Worm (Caenorhabditis elegans) whole organism, late embryonic: ENCODE results near the gene snf-7.

Experiments used
- C38D4.7 ChIP-seq: fragments of 200-800 bp; sonication (Bioruptor generic); optimal IDR thresholded peaks from 2 replicates; lab custom pipeline; 2018; ENCODE audit warnings: mild to moderate bottlenecking, missing genetic modification characterization, moderate library complexity, missing compliant biosample characterization
- K02D7.2 ChIP-seq: sonication (generic microtip); optimal IDR thresholded peaks from 2 replicates; lab custom pipeline; 2017; ENCODE audit warnings: mild to moderate bottlenecking, missing genetic modification characterization, missing compliant biosample characterization
- K09A11.1 ChIP-seq: sonication (generic microtip); optimal IDR thresholded peaks from 2 replicates; lab custom pipeline; 2017; ENCODE audit warnings: antibody characterized with exemption, mild to moderate bottlenecking, missing genetic modification characterization, missing compliant biosample characterization; ENCODE audit not compliant: insufficient read depth
- ama-1 ChIP-seq: fragments of 150-350 bp; optimal IDR thresholded peaks from 2 replicates; lab custom pipeline; 2014
- ceh-14 ChIP-seq: sonication (generic microtip); optimal IDR thresholded peaks from 2 replicates; lab custom pipeline; 2016; ENCODE audit warnings: missing genotype, missing genetic modification characterization, missing compliant biosample characterization
- ceh-18 ChIP-seq: sonication (generic microtip); optimal IDR thresholded peaks from 2 replicates; lab custom pipeline; 2016; ENCODE audit warnings: missing genetic modification characterization, missing compliant biosample characterization
- ceh-30 ChIP-seq: fragments of 150-350 bp; optimal IDR thresholded peaks from 2 replicates; lab custom pipeline; 2014; ENCODE audit warnings: missing biosample characterization, missing genetic modification characterization
- ceh-34 ChIP-seq: sonication (generic microtip); optimal IDR thresholded peaks from 2 replicates; lab custom pipeline; 2016; ENCODE audit warnings: mild to moderate bottlenecking, missing genetic modification characterization, missing compliant biosample characterization
- ceh-9 ChIP-seq: sonication (generic microtip); optimal IDR thresholded peaks from 2 replicates; lab custom pipeline; 2016; ENCODE audit warnings: mild to moderate bottlenecking, missing genetic modification characterization, inconsistent platforms, missing compliant biosample characterization
- che-1 ChIP-seq: sonication (generic microtip); optimal IDR thresholded peaks from 2 replicates; lab custom pipeline; 2016; ENCODE audit warnings: mild to moderate bottlenecking, missing genetic modification characterization, missing compliant biosample characterization
- dmd-4 ChIP-seq: sonication (generic microtip); optimal IDR thresholded peaks from 2 replicates; lab custom pipeline; 2016; ENCODE audit warnings: borderline replicate concordance, missing genetic modification characterization, missing compliant biosample characterization
- elt-2 ChIP-seq: sonication (generic microtip); optimal IDR thresholded peaks from 2 replicates; lab custom pipeline; 2016; ENCODE audit warnings: missing genetic modification reagents, missing genetic modification characterization, missing compliant biosample characterization
- elt-4 ChIP-seq: sonication (generic microtip); optimal IDR thresholded peaks from 2 replicates; lab custom pipeline; 2016; ENCODE audit warnings: missing genetic modification characterization, missing compliant biosample characterization
- ets-4 ChIP-seq: sonication (generic microtip); optimal IDR thresholded peaks from 2 replicates; lab custom pipeline; 2016; ENCODE audit warnings: missing genetic modification characterization, missing compliant biosample characterization
- gmeb-2 ChIP-seq: sonication (generic microtip); optimal IDR thresholded peaks from 2 replicates; lab custom pipeline; 2016; ENCODE audit warnings: missing genetic modification characterization, inconsistent platforms, missing compliant biosample characterization
- hlh-15 ChIP-seq: sonication (generic microtip); optimal IDR thresholded peaks from 2 replicates; lab custom pipeline; 2016; ENCODE audit warnings: missing genetic modification characterization, missing compliant biosample characterization
- hlh-6 ChIP-seq: sonication (generic microtip); optimal IDR thresholded peaks from 2 replicates; lab custom pipeline; 2016; ENCODE audit warnings: missing genotype, missing genetic modification characterization, missing compliant biosample characterization
- hlh-8 ChIP-seq: sonication (generic microtip); optimal IDR thresholded peaks from 2 replicates; lab custom pipeline; 2016; ENCODE audit warnings: missing genotype, missing genetic modification characterization, missing compliant biosample characterization
- lim-6 ChIP-seq: sonication (generic microtip); optimal IDR thresholded peaks from 2 replicates; lab custom pipeline; 2016; ENCODE audit warnings: missing genetic modification characterization, missing compliant biosample characterization
- lin-11 ChIP-seq: fragments of 200-800 bp; sonication (Bioruptor generic); optimal IDR thresholded peaks from 2 replicates; lab custom pipeline; 2018; ENCODE audit warnings: mild to moderate bottlenecking, missing genetic modification characterization, missing compliant biosample characterization
- madf-2 ChIP-seq: sonication (generic microtip); optimal IDR thresholded peaks from 2 replicates; lab custom pipeline; 2017; ENCODE audit warnings: missing genetic modification characterization, missing compliant biosample characterization
- mec-3 ChIP-seq: sonication (generic microtip); optimal IDR thresholded peaks from 2 replicates; lab custom pipeline; 2016; ENCODE audit warnings: borderline replicate concordance, missing genetic modification characterization, missing compliant biosample characterization
- nfya-1 ChIP-seq: sonication (generic microtip); optimal IDR thresholded peaks from 2 replicates; lab custom pipeline; 2017; ENCODE audit warnings: missing genetic modification characterization, mild to moderate bottlenecking, missing compliant biosample characterization, antibody characterized with exemption, moderate library complexity
- nhr-11 ChIP-seq: fragments of 150-350 bp; optimal IDR thresholded peaks from 2 replicates; lab custom pipeline; 2014; ENCODE audit warnings: missing biosample characterization, missing genetic modification characterization
- npax-4 ChIP-seq: sonication (generic microtip); optimal IDR thresholded peaks from 2 replicates; lab custom pipeline; 2016; ENCODE audit warnings: missing genetic modification characterization, missing compliant biosample characterization
- pat-9 ChIP-seq: fragments of 200-800 bp; sonication (Bioruptor generic); optimal IDR thresholded peaks from 2 replicates; lab custom pipeline; 2018; ENCODE audit warnings: mild to moderate bottlenecking, missing genetic modification characterization, moderate library complexity, missing compliant biosample characterization
- pha-2 ChIP-seq: sonication (generic microtip); optimal IDR thresholded peaks from 2 replicates; lab custom pipeline; 2017; ENCODE audit warnings: mild to moderate bottlenecking, missing genetic modification characterization, missing compliant biosample characterization
- ref-2 ChIP-seq: sonication (generic microtip); optimal IDR thresholded peaks from 2 replicates; lab custom pipeline; 2016; ENCODE audit warnings: missing genetic modification characterization, missing compliant biosample characterization
- rnt-1 ChIP-seq: sonication (generic microtip); optimal IDR thresholded peaks from 2 replicates; lab custom pipeline; 2016; ENCODE audit warnings: missing genetic modification characterization, missing compliant biosample characterization
- syd-9 ChIP-seq: sonication (generic microtip); optimal IDR thresholded peaks from 2 replicates; lab custom pipeline; 2016; ENCODE audit warnings: mild to moderate bottlenecking, missing genetic modification characterization, moderate library complexity, missing compliant biosample characterization
- tbx-7 ChIP-seq: sonication (generic microtip); optimal IDR thresholded peaks from 2 replicates; lab custom pipeline; 2016; ENCODE audit warnings: missing genotype, missing genetic modification characterization, missing compliant biosample characterization
- ttx-3 ChIP-seq: sonication (generic microtip); optimal IDR thresholded peaks from 2 replicates; lab custom pipeline; 2016; ENCODE audit warnings: missing genetic modification reagents, missing genetic modification characterization, missing compliant biosample characterization
- unc-3 ChIP-seq, 2 experiments: fragments of 200-800 bp in 1 of 2; sonication (Bioruptor generic) in 1 of 2; sonication (generic microtip) in 1 of 2; conservative IDR thresholded peaks in 1 of 2; optimal IDR thresholded peaks in 1 of 2; 2 replicates each; pipeline versions ENCODE4 v1.3.6 to Lab custom; 2016 to 2022; ENCODE audit warnings: missing compliant biosample characterization in 2 of 2, missing genetic modification characterization in 2 of 2, missing genetic modification reagents in 1 of 2
- unc-55 ChIP-seq: sonication (generic microtip); optimal IDR thresholded peaks from 2 replicates; lab custom pipeline; 2017; ENCODE audit warnings: missing biosample characterization, missing genetic modification reagents, missing genetic modification characterization
- zip-5 ChIP-seq: sonication (generic microtip); optimal IDR thresholded peaks from 2 replicates; lab custom pipeline; 2016; ENCODE audit warnings: missing genetic modification characterization, missing compliant biosample characterization
- ztf-16 ChIP-seq: sonication (generic microtip); optimal IDR thresholded peaks from 2 replicates; lab custom pipeline; 2017; ENCODE audit warnings: missing genetic modification characterization, missing compliant biosample characterization

The snf-7 gene

DNA sequence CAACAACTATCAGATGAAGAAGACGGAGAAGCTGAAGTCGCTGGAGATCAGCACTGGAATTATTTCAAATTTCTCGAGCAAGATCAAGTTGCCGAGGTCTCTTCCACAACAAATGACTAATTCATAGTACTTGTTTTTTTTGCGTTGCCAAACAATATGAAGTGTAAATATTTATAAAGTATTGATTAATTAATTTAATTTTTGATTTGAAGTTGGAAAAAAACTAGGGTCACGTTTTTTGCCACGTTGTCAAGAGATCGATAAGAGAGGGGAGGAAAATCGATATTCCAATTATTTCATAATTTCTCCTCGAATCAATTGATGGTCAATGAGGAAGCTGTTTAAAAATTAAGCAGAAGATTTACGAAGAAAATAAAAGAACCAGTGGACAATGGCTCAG lies at the start of gene snf-7:
Gene snf-7 (plus strand): TSS at position 301 of the 400 bp plus-strand sequence.
- TF ChIP-seq nfya-1 (no peak), npax-4 (tag; lab: Kevin White, UChicago) (no peak), dmd-4 (tag; lab: Kevin White, UChicago) (no peak), ceh-14 (no peak), che-1 (tag; lab: Kevin White, UChicago) (no peak), ttx-3 (tag; lab: Kevin White, UChicago) (no peak)

DNA sequence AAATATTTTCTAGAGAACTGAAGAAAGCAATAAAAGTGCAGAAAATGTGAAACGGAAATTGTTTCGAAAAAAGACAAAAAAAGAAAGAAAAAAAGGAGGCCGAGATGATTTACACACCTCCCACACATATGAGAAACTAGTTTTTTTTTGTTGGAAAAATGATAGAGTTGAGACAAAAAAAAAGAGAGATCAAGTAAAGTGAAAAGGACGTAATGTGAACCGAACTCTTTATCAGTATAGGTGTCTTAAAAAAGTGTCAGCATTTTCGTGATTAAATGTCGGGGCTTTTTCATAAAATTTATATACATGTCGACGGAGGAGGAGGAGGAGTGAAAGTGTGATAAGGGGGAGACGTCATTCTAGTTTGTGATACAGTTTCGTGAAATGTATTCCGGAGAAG lies 46.0 kb upstream of the snf-7 start:
- TF ChIP-seq elt-2 (tag; lab: Kevin White, UChicago) (peak; percentile 10), K09A11.1 (tag; lab: Kevin White, UChicago) (no peak)
- TF ChIP-seq, all 69 proteins: peak for 1

DNA sequence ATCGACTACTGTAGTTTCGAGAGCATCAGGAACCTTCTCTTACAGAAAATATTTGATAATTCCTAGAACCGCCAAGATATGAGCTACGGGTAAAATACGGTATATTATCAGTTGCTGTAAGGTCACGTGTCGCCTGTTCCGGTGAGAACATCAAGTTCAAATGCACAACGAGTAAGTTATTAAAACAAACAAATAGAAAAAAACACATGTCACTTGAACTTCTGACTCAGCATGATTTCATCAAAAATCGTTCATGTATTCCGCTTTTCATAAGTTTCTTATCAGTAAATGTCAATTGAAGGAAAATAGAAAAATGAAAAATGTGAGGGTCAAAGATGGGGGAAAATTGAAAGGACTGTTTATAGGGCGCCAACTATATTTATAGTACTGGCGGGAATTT lies 44.6 kb upstream of the snf-7 start:
- TF ChIP-seq pat-9 (tag; lab: Kevin White, UChicago) (no peak), syd-9 (no peak)
- TF ChIP-seq, all 69 proteins: peak for 0

DNA sequence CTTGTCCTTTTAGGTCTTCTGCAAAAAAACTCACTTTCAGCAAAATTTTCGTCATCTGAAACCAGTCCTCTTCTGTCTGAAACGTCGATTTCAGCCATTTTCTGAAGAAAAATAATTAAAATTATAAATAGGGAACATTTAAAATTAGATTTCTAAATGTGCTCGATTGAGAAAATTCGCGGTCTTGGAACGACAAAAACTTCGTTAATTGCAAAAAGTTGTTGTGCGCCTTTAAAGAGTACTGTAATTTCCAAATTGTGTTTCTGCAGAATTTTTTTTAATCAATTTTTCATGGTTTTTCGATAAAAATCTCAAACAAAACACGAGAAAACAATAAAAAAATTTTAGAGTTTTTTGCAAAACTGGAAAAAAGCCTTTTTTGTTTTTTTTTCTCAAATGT lies 38.4 kb upstream of the snf-7 start, which contains the start of gene ttm-1:
Gene ttm-1 (minus strand): TSS at position 101 of the 400 bp plus-strand sequence.
- no peak for TF ChIP-seq ceh-9 (tag; lab: Kevin White, UChicago)
- TF ChIP-seq hlh-15, result no peak
- TF ChIP-seq lin-11 (tag; lab: Kevin White, UChicago), result no peak
- no peak for TF ChIP-seq zip-5
- no peak for TF ChIP-seq ttx-3 (tag; lab: Kevin White, UChicago)
- TF ChIP-seq gmeb-2 (tag; lab: Kevin White, UChicago), result no peak

DNA sequence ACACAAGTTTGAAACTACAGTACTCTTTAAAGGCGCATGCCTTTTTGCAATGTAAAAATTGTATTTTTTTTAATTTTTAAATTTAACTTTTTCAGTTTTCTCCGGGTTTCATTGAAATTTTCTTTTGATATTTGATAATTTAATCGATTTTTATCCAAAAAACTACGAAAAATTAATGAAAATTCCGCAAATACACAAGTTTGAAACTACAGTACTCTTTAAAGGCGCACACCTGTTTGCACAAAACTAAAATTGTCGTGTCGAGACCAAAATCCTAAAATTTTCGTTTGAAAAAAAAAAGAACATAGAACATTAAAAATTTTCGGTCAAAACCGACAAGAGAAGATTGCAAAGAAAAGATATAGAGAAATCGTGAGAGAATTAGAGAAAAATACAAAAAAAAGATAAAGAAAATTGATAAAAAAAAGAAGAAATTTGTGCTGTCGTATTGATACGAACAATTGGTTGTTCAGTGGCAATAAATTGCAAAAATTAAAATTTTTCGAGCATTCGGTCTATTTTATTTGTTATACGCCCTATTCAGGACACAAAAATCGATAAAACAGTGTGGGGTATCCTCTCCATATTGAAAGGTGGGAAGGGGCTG lies 37.7 kb upstream of the snf-7 start:
- no peak for TF ChIP-seq che-1 (tag; lab: Kevin White, UChicago)
- no peak for TF ChIP-seq madf-2
- TF ChIP-seq elt-2 (tag; lab: Kevin White, UChicago), result peak; percentile 64
- TF ChIP-seq, all 69 proteins: peak for 1

DNA sequence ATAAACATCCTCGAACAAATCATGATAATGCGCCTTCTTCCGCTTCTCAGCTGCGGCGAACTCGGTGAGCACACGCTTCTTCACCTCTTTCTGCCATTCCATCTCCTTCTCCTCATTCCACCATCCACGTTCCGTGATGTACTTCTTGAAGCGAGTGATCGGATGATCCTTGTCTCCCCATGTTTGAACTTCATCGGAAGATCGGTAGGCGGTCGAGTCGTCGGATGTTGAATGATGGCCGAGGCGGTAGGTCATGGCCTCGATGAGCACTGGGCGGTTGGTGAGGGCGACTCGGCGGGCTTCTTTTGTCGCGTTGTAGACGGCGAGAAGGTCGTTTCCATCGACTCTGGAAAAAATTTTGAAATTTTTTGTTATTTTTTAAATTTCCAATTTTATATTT lies 36.9 kb upstream of the snf-7 start:
- TF ChIP-seq lin-11 (tag; lab: Kevin White, UChicago), result no peak
- no peak for TF ChIP-seq unc-3 (GFP tag; conservative IDR thresholded peaks at IDR 0.05; lab: Robert Waterston, UW)
- TF ChIP-seq unc-3 (tag; optimal IDR thresholded peaks at IDR 0.05; lab: Kevin White, UChicago), result no peak
- no peak for TF ChIP-seq K02D7.2
- TF ChIP-seq ceh-9 (tag; lab: Kevin White, UChicago), result no peak
- TF ChIP-seq mec-3 (tag; lab: Kevin White, UChicago), result no peak
- no peak for TF ChIP-seq hlh-15

DNA sequence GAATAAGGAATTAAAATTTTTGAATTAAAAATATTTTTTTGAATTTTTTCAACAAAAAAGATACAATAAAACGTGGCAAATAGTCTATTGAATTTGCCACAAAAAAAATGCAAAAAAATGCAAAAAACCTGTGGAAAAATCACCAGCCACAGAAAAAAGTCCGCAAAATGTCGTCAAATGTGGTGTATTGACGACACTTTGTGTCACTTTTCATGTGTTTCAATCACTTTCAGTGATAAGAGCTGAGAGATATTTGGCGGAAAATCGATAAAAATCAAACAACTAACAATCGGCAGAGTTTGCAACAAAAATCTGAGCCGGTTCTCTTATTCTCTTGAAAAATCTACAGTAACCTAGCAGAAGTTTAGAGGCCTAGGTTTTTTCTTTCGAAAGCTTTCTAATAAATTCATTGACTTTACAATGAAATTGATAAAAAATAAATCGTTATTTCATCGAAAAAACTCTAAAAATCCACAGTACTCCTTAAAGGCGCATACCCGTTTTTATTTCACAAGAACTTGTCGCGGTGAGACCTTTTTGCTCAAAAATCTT lies 33.4 kb upstream of the snf-7 start:
- TF ChIP-seq unc-55 (peak; percentile 87), elt-4 (tag; lab: Kevin White, UChicago) (no peak), nfya-1 (peak; percentile 31), ama-1 (lab: Kevin White, UChicago) (no peak), lim-6 (no peak), hlh-6 (tag; lab: Kevin White, UChicago) (no peak), tbx-7 (no peak), ets-4 (tag; lab: Kevin White, UChicago) (no peak)
- TF ChIP-seq, all 69 proteins: peak for 2

DNA sequence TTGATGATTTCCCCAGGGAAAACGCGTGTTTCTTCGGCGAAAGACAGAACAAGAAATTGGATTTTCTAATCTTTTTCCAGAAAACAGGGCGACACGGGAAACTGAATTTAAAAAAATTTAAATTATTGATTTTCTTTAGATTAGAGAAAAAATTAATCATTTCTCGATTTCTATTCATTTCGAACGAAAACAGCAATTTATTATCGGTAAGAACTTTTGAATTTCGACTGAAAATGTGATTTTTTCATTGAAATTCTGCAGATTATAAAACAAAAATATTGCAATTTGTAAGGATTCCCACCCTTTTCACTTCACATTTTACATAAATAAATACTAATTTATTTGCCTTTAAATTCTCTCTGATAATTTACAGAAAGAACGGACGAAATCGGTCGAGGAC lies 32.9 kb upstream of the snf-7 start, which contains the start of gene bckd-1A:
Gene bckd-1A (minus strand): TSS at position 101 of the 400 bp plus-strand sequence.
- TF ChIP-seq ceh-30 (tag; lab: Kevin White, UChicago) (no peak), pat-9 (tag; lab: Kevin White, UChicago) (no peak), rnt-1 (no peak), C38D4.7 (GFP tag; lab: Kevin White, UChicago) (no peak), hlh-15 (no peak), ceh-18 (tag; lab: Kevin White, UChicago) (no peak), K09A11.1 (tag; lab: Kevin White, UChicago) (no peak), ceh-9 (tag; lab: Kevin White, UChicago) (no peak), ref-2 (no peak), ztf-16 (tag; lab: Kevin White, UChicago) (no peak), hlh-6 (tag; lab: Kevin White, UChicago) (no peak), nhr-11 (no peak), mec-3 (tag; lab: Kevin White, UChicago) (no peak), K02D7.2 (no peak), elt-4 (tag; lab: Kevin White, UChicago) (no peak), hlh-8 (tag; lab: Kevin White, UChicago) (no peak), pha-2 (no peak), unc-55 (no peak), ceh-34 (no peak)
